Fruit fly (Drosophila melanogaster): ENCODE data around the gene CG3078.

- TF ChIP-seq psq (optimal IDR thresholded peaks at IDR 0.05) (no peak), EcR (GFP tag; optimal IDR thresholded peaks at IDR 0.05) (no peak), Dll (optimal IDR thresholded peaks at IDR 0.05) (no peak)
Observed at dm6 chrX:2219246-2219645, 40.4 kb downstream of the CG3078 start.

Data from whole organism.